Worm (Caenorhabditis elegans): ENCODE data around the gene fbxc-19.

ce11 chrII:1808217-1808616 is 12.1 kb upstream of the fbxc-19 start, which contains the start of gene C08F1.8:
- TF ChIP-seq skn-1 (tag; optimal IDR thresholded peaks at IDR 0.05) = no peak
- no peak for TF ChIP-seq unc-62 (GFP tag; optimal IDR thresholded peaks at IDR 0.05 in 1 of 2)
- TF ChIP-seq unc-62 (tag; optimal IDR thresholded peaks at IDR 0.05) = no peak
- no peak for TF ChIP-seq nhr-25 (tag; optimal IDR thresholded peaks at IDR 0.05; ENCODE audit: borderline replicate concordance, insufficient read depth)
- no peak for TF ChIP-seq lsy-2 (tag; optimal IDR thresholded peaks at IDR 0.05)
- no peak for TF ChIP-seq Y5F2A.4 (GFP tag; optimal IDR thresholded peaks at IDR 0.05)
- TF ChIP-seq lin-1 (GFP tag; IDR thresholded peaks at IDR 0.05) = no peak
- TF ChIP-seq dmd-8 (GFP tag; IDR thresholded peaks at IDR 0.05) = no peak
- TF ChIP-seq snpc-4 (tag; optimal IDR thresholded peaks at IDR 0.05) = no peak
- TF ChIP-seq pqm-1 (tag; optimal IDR thresholded peaks at IDR 0.05) = no peak
- no peak for TF ChIP-seq fos-1 (tag; optimal IDR thresholded peaks at IDR 0.05)
- no peak for TF ChIP-seq R02D3.7 (tag; optimal IDR thresholded peaks at IDR 0.05)
